Worm (Caenorhabditis elegans) whole organism, L4/young adult: Measurements from ENCODE around the gene W04B5.8.
A peak's percentile ranks its signal among the peaks of the same experiment; 100 is the strongest.
"Not testable (repeated sequence)": the region's sequence is repeated elsewhere in the genome, so short reads cannot be mapped to it uniquely, and the experiment has no call there.

Source experiments
- W03F9.2 ChIP-seq: fragments of 150-350 bp; optimal IDR thresholded peaks from 2 replicates; lab custom pipeline; 2014; ENCODE audit warnings: missing biosample characterization, missing genetic modification characterization
- dao-5 ChIP-seq: sonication (generic microtip); optimal IDR thresholded peaks from 2 replicates; lab custom pipeline; 2016; ENCODE audit warnings: missing genotype, missing genetic modification characterization, moderate library complexity, missing compliant biosample characterization
- him-1 ChIP-seq: sonication (generic microtip); optimal IDR thresholded peaks from 2 replicates; lab custom pipeline; 2016; ENCODE audit warnings: missing genotype, missing genetic modification reagents, missing genetic modification characterization, missing compliant biosample characterization

Gene W04B5.8

DNA sequence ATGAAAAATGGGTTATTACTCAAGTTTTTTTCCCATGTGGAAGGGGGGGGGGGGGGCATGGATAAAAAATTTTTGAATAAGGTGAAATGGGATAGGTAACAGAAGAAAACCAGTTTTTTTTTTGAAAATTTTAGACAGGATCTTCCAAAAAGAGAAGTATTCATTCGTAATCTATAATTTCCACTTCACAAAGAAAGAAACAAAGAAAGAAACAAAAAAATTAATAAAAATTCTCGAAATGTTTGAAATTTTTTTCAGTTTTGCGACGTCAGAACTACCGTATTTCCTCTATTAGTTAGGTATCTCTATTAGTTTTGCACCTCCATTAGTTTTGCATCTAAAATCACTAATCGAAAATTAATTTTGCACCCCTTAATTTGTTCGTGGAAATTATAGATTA is 9.3 kb downstream of the W04B5.8 start, which contains the start of gene W04B5.6:
Gene W04B5.6, minus strand, starts transcription at position 101 of the 400 bp plus-strand sequence.
- not testable (repeated sequence) for TF ChIP-seq dao-5, him-1, W03F9.2 (tag; lab: Kevin White, UChicago)

ce11 chrIII:2435805-2436204 is 9.7 kb downstream of the W04B5.8 start, which contains the start of gene E02H9.6:
E02H9.6 (plus strand) TSS chrIII:2436105.
- TF ChIP-seq dao-5, him-1, W03F9.2 (tag; lab: Kevin White, UChicago): not testable (repeated sequence)

ce11 chrIII:2438543-2438942 is 12.4 kb downstream of the W04B5.8 start, which contains the start of gene E02H9.13:
E02H9.13 (minus strand) TSS chrIII:2438741.
- no peak for TF ChIP-seq W03F9.2 (tag; lab: Kevin White, UChicago)
- TF ChIP-seq him-1 (tag; lab: Kevin White, UChicago): no peak
- no peak for TF ChIP-seq dao-5 (tag; lab: Kevin White, UChicago)

ce11 chrIII:2445574-2446259 is 19.6 kb downstream of the W04B5.8 start, which contains the start of the genes E02H9.7 and klo-2:
E02H9.7 (minus strand) TSS chrIII:2445674.
klo-2 (plus strand) TSS chrIII:2446209.
- TF ChIP-seq W03F9.2 (tag; lab: Kevin White, UChicago): no peak
- TF ChIP-seq dao-5 (tag; lab: Kevin White, UChicago): no peak
- TF ChIP-seq him-1 (tag; lab: Kevin White, UChicago): no peak

DNA sequence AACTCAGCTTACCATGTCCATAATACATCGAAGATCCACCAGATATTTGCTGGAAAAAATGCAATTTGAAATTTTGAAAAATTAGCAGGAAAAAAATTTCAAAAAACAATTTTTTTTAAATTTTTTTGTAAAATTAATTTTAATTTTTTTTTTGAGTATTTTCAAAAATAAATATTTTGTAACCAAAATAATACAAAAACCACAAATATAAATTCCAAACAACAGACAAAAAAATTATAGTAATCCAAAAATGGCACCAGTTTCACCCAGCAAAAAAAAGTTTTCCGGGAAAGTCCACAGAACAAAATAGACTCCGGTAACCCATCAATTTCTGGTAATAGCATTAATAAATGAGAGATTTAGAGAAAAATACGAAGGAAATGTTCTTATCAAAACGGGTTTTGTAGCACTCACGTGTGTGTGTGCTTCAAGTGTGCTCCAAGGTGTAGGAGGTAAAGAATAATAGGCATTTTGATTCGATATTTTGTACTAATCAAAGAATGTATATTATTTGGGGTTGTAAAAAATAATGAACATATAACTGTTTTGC is 28.7 kb downstream of the W04B5.8 start, which contains the start of gene nhr-121:
Gene nhr-121, minus strand, starts transcription at position 51 of the 550 bp plus-strand sequence.
- no peak for TF ChIP-seq W03F9.2 (tag; lab: Kevin White, UChicago)
- no peak for TF ChIP-seq dao-5 (tag; lab: Kevin White, UChicago)
- TF ChIP-seq him-1 (tag; lab: Kevin White, UChicago): no peak

DNA sequence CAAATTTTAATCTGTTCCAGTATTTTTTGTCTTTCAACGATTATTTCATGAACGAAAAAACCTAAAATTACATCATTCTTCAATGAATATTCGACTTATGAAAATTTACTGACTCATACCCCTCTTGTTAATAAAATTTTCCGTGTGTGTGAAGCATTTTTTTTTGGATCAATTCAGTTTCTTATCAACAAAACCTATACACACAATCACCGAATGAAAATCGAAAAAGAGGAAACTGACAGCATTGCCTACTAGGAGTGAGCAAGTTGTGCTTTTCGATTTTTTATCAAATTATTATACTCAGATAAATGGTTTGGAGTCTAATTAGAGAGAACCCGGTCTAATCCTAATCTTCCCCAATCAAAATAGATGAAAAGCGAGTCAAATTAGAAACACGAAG is 32.6 kb downstream of the W04B5.8 start, which contains the start of gene E02H9.3:
Gene E02H9.3, plus strand, starts transcription at position 301 of the 400 bp plus-strand sequence.
- not testable (repeated sequence) for TF ChIP-seq W03F9.2, him-1, dao-5 (tag; lab: Kevin White, UChicago)

- no peak for TF ChIP-seq him-1 (tag; lab: Kevin White, UChicago)
- no peak for TF ChIP-seq W03F9.2 (tag; lab: Kevin White, UChicago)
- no peak for TF ChIP-seq dao-5 (tag; lab: Kevin White, UChicago)
These were observed 42.1 kb downstream of the W04B5.8 start, which contains the start of the genes E02H9.9 and E02H9.1 for ce11 chrIII:2468202-2468601. E02H9.9 (minus strand) TSS chrIII:2468302. E02H9.1 (plus strand) TSS chrIII:2468486.

DNA sequence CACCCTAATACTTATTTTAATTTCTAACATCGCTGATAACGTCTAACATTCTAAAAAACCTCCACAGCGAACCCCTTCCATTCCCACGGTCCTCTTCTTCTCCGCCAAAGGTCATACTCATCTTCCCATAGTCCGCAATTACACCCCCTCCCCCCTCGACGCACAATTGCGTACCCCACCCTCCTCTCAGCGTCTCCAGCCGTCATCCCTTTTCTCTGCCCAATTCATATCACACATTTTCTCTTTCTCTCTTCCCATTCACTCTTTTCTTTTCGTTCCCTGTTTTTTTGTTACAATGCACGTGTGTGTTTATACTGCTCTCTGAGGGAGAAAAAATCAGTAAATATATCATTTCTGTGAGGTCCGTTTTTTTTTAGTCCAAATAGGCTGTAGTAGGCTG is 45.7 kb downstream of the W04B5.8 start:
- TF ChIP-seq W03F9.2 (tag; lab: Kevin White, UChicago) (peak; percentile 35), him-1 (tag; lab: Kevin White, UChicago) (no peak)

- TF ChIP-seq dao-5 (tag; lab: Kevin White, UChicago) (no peak), him-1 (tag; lab: Kevin White, UChicago) (no peak), W03F9.2 (tag; lab: Kevin White, UChicago) (no peak)
These were observed 47.4 kb downstream of the W04B5.8 start, which contains the start of gene smg-6 for ce11 chrIII:2473554-2473953. smg-6 (plus strand) TSS chrIII:2473854.

DNA sequence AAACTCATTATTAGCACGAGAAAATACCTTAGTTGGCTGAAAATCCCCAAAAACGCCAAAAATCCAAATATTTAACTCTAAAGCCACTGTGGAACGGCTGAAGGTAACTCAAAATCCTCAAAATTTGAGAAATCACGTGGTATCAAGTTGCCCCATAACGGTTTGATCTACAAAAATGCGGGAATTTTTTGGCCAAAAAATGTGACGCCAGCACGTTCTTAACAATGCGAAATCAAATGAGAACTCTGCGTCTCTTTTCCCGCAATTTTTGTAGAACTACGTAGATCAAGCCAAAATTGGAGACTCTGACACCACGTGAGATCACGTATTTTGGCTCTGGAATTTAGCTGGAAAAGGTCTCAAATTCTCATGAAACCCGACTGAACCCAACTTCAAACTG is 48.7 kb downstream of the W04B5.8 start:
- TF ChIP-seq him-1 (tag; lab: Kevin White, UChicago) (no peak), W03F9.2 (tag; lab: Kevin White, UChicago) (no peak), dao-5 (tag; lab: Kevin White, UChicago) (no peak)

DNA sequence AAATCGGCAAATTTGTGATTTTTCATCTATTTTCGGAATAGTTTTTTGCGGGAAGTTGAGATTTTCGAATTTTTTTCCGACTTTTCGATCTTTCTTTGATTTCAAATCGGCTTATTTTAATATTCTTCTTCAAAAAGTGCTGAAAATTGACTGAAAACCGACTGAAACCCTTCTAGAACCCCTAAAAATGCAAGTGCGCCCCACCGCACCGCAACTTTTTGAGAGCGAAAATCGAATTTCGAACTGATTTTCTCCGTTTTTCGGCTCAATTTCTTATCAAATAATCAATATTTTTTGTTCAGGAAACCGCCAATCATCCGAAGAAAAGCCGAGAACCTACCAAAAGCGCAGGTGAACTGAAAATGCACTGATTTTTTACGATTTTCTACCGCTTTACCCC is 51.2 kb downstream of the W04B5.8 start:
- TF ChIP-seq dao-5 (tag; lab: Kevin White, UChicago): no peak
- TF ChIP-seq W03F9.2 (tag; lab: Kevin White, UChicago): no peak
- no peak for TF ChIP-seq him-1 (tag; lab: Kevin White, UChicago)

DNA sequence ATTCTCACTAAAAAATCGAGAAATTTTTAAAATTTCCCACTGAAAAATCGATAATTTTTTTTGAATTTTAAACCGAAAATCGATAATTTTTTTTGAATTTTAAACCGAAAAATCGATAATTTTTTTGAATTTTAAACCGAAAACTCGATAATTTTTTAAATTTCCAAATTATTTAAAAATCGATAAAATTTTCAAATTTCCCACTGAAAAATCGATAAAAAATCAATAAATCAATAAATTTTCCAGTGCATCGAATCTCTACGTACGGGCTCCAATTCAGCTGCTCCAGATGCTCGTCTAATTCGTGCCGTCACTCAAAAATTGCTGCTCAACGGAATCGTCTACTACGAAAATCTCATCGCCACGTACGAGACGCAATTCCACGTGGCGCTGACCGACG is 52.5 kb downstream of the W04B5.8 start:
- TF ChIP-seq him-1 (tag; lab: Kevin White, UChicago) (no peak), W03F9.2 (tag; lab: Kevin White, UChicago) (no peak), dao-5 (tag; lab: Kevin White, UChicago) (no peak)
